Fruit fly (Drosophila melanogaster) whole organism, embryonic: ENCODE measurements around the gene CG12511.

Experiments used
- CG13287 ChIP-seq: fragments of 200-800 bp; sonication (Bioruptor generic); IDR thresholded peaks from 2 replicates; pipeline ENCODE4 v1.3.6; 2022; ENCODE audit warnings: missing biosample characterization, missing genetic modification characterization; ENCODE audit not compliant: partially characterized antibody
- CG13775 ChIP-seq: fragments of 200-800 bp; sonication (Bioruptor generic); optimal IDR thresholded peaks from 3 replicates; lab custom pipeline; 2017; ENCODE audit warnings: missing biosample characterization, mild to moderate bottlenecking, missing genetic modification characterization
- CG14014 ChIP-seq: fragments of 200-800 bp; sonication (Bioruptor generic); IDR thresholded peaks from 2 replicates; pipeline ENCODE4 v1.3.6; 2022; ENCODE audit warnings: missing biosample characterization, missing genetic modification characterization
- CG14860 ChIP-seq: fragments of 200-800 bp; sonication (Bioruptor generic); IDR thresholded peaks from 3 replicates; pipeline ENCODE4 v1.3.6; 2022; ENCODE audit warnings: missing biosample characterization, missing genetic modification characterization; ENCODE audit not compliant: partially characterized antibody
- CG15269 ChIP-seq: fragments of 200-800 bp; sonication (Bioruptor generic); optimal IDR thresholded peaks from 2 replicates; lab custom pipeline; 2018; ENCODE audit warnings: missing biosample characterization, mild to moderate bottlenecking, missing genetic modification characterization, moderate library complexity
- CG16813 ChIP-seq: fragments of 200-800 bp; sonication (Bioruptor generic); IDR thresholded peaks from 3 replicates; pipeline ENCODE4 v1.3.6; 2022; ENCODE audit warnings: missing biosample characterization, missing genetic modification characterization; ENCODE audit not compliant: partially characterized antibody
- CG16815 ChIP-seq: fragments of 200-800 bp; sonication (Bioruptor generic); optimal IDR thresholded peaks from 3 replicates; lab custom pipeline; 2017; ENCODE audit warnings: missing biosample characterization, mild to moderate bottlenecking, missing genetic modification characterization
- CG17186 ChIP-seq: fragments of 200-800 bp; sonication (Bioruptor generic); optimal IDR thresholded peaks from 3 replicates; lab custom pipeline; 2017; ENCODE audit warnings: missing biosample characterization, missing genetic modification reagents, missing genetic modification characterization
- CG2875 ChIP-seq: fragments of 200-800 bp; sonication (Bioruptor generic); optimal IDR thresholded peaks from 2 replicates; lab custom pipeline; 2017; ENCODE audit warnings: missing biosample characterization, mild to moderate bottlenecking, missing genetic modification characterization, missing genetic modification reagents
- CG2889 ChIP-seq: fragments of 200-800 bp; sonication (Bioruptor generic); IDR thresholded peaks from 3 replicates; pipeline ENCODE4 v1.3.6; 2022; ENCODE audit warnings: missing biosample characterization, missing genetic modification characterization
- CG31365 ChIP-seq: fragments of 200-800 bp; sonication (Bioruptor generic); optimal IDR thresholded peaks from 2 replicates; lab custom pipeline; 2018; ENCODE audit warnings: missing biosample characterization, mild to moderate bottlenecking, missing genetic modification characterization
- CG31388 ChIP-seq: fragments of 200-800 bp; sonication (Bioruptor generic); optimal IDR thresholded peaks from 2 replicates; lab custom pipeline; 2016; ENCODE audit warnings: missing biosample characterization, missing genetic modification characterization
- CG31441 ChIP-seq: fragments of 200-800 bp; sonication (Bioruptor generic); IDR thresholded peaks from 2 replicates; pipeline ENCODE4 v1.3.6; 2022; ENCODE audit warnings: missing biosample characterization, missing genetic modification characterization
- CG32532 ChIP-seq: fragments of 200-800 bp; sonication (Bioruptor generic); IDR thresholded peaks from 2 replicates; pipeline ENCODE4 v1.3.6; 2022; ENCODE audit warnings: missing biosample characterization, missing genetic modification characterization
- CG32772 ChIP-seq: fragments of 200-800 bp; sonication (Bioruptor generic); IDR thresholded peaks from 2 replicates; pipeline ENCODE4 v1.3.6; 2022; ENCODE audit warnings: missing biosample characterization, missing genetic modification characterization
- CG3847 ChIP-seq: fragments of 200-800 bp; sonication (Bioruptor generic); IDR thresholded peaks from 2 replicates; pipeline ENCODE4 v1.3.6; 2022; ENCODE audit warnings: missing biosample characterization, missing genetic modification characterization
- CG4424 ChIP-seq: fragments of 200-800 bp; sonication (Bioruptor generic); optimal IDR thresholded peaks from 3 replicates; lab custom pipeline; 2016; ENCODE audit warnings: missing biosample characterization, missing genetic modification characterization
- CG4730 ChIP-seq: fragments of 200-800 bp; sonication (Bioruptor generic); IDR thresholded peaks from 2 replicates; pipeline ENCODE4 v1.3.6; 2022; ENCODE audit warnings: missing biosample characterization, missing genetic modification characterization
- CG7745 ChIP-seq: fragments of 200-800 bp; sonication (Bioruptor generic); optimal IDR thresholded peaks from 2 replicates; lab custom pipeline; 2018; ENCODE audit warnings: missing biosample characterization, mild to moderate bottlenecking, missing genetic modification characterization, moderate library complexity
- CG8478 ChIP-seq: fragments of >200 bp; optimal IDR thresholded peaks from 2 replicates; lab custom pipeline; 2018
- D19B ChIP-seq: fragments of 200-800 bp; sonication (Bioruptor generic); optimal IDR thresholded peaks from 2 replicates; lab custom pipeline; 2017; ENCODE audit warnings: missing biosample characterization, mild to moderate bottlenecking, missing genetic modification characterization
- Deaf1 ChIP-seq: fragments of 200-800 bp; optimal IDR thresholded peaks from 3 replicates; lab custom pipeline; 2019; ENCODE audit warnings: missing biosample characterization, mild to moderate bottlenecking, missing genetic modification characterization, moderate library complexity
- Elba2 ChIP-seq: fragments of 200-800 bp; sonication (Bioruptor generic); optimal IDR thresholded peaks from 3 replicates; lab custom pipeline; 2016; ENCODE audit warnings: missing biosample characterization, missing genetic modification characterization
- HLH54F ChIP-seq: fragments of 200-800 bp; sonication (Bioruptor generic); optimal IDR thresholded peaks from 3 replicates; lab custom pipeline; 2016; ENCODE audit warnings: missing biosample characterization, missing genetic modification characterization
- Hr39 ChIP-seq: fragments of >200 bp; optimal IDR thresholded peaks from 2 replicates; lab custom pipeline; 2017
- Jarid2 ChIP-seq: fragments of 200-800 bp; sonication (Bioruptor generic); optimal IDR thresholded peaks from 3 replicates; lab custom pipeline; 2017; ENCODE audit warnings: mild to moderate bottlenecking, missing biosample characterization, missing genetic modification reagents, missing genetic modification characterization
- Meics ChIP-seq: fragments of 200-800 bp; sonication (Bioruptor generic); optimal IDR thresholded peaks from 2 replicates; lab custom pipeline; 2017; ENCODE audit warnings: missing biosample characterization, mild to moderate bottlenecking, missing genetic modification characterization
- NK7.1 ChIP-seq: fragments of 200-800 bp; sonication (Bioruptor generic); optimal IDR thresholded peaks from 3 replicates; lab custom pipeline; 2016; ENCODE audit warnings: missing biosample characterization, missing genetic modification characterization
- Nf-YB ChIP-seq: fragments of 200-800 bp; sonication (Bioruptor generic); optimal IDR thresholded peaks from 3 replicates; lab custom pipeline; 2019; ENCODE audit warnings: missing biosample characterization, mild to moderate bottlenecking, missing genetic modification characterization, moderate library complexity
- Oaz ChIP-seq: fragments of 200-800 bp; sonication (Bioruptor generic); IDR thresholded peaks from 2 replicates; pipeline ENCODE4 v1.3.6; 2022; ENCODE audit warnings: missing biosample characterization, missing genetic modification characterization
- Tbp ChIP-seq: fragments of >200 bp; optimal IDR thresholded peaks from 2 replicates; lab custom pipeline; 2018; ENCODE audit warnings: missing biosample characterization, missing genetic modification characterization
- Trl ChIP-seq, 3 experiments: fragments of >200 bp in 2 of 3; fragments of 200-800 bp in 1 of 3; sonication (Bioruptor generic) in 1 of 3; optimal IDR thresholded peaks; 2 replicates in 1 of 3; 3 replicates in 2 of 3; lab custom pipeline; 2016 to 2017; ENCODE audit warnings: missing biosample characterization in 1 of 3, missing genetic modification characterization in 1 of 3
- abd-A ChIP-seq: fragments of 200-800 bp; sonication (Bioruptor generic); optimal IDR thresholded peaks from 3 replicates; lab custom pipeline; 2019; ENCODE audit warnings: missing biosample characterization, mild to moderate bottlenecking, missing genetic modification characterization, moderate library complexity
- ap ChIP-seq: fragments of 200-800 bp; sonication (Bioruptor generic); IDR thresholded peaks from 2 replicates; pipeline ENCODE4 v1.3.6; 2022; ENCODE audit warnings: missing biosample characterization, missing genetic modification characterization
- chm ChIP-seq: fragments of 200-800 bp; sonication (Bioruptor generic); IDR thresholded peaks from 2 replicates; pipeline ENCODE4 v1.3.6; 2022; ENCODE audit warnings: missing biosample characterization, missing genetic modification characterization
- dimm ChIP-seq: fragments of 200-800 bp; sonication (Bioruptor generic); IDR thresholded peaks from 2 replicates; pipeline ENCODE4 v1.3.6; 2022; ENCODE audit warnings: missing biosample characterization, missing genetic modification characterization
- dm ChIP-seq: fragments of 200-800 bp; sonication (Bioruptor generic); optimal IDR thresholded peaks from 3 replicates; lab custom pipeline; 2016; ENCODE audit warnings: missing biosample characterization, missing genetic modification characterization
- fd102C ChIP-seq: fragments of 200-800 bp; sonication (Bioruptor generic); optimal IDR thresholded peaks from 2 replicates; lab custom pipeline; 2018; ENCODE audit warnings: missing biosample characterization, mild to moderate bottlenecking, missing genetic modification characterization, moderate library complexity
- gro ChIP-seq: fragments of 200-800 bp; sonication (Bioruptor generic); optimal IDR thresholded peaks from 2 replicates; lab custom pipeline; 2016; ENCODE audit warnings: missing biosample characterization, missing genetic modification characterization
- jing ChIP-seq: fragments of 200-800 bp; sonication (Bioruptor generic); optimal IDR thresholded peaks from 2 replicates; lab custom pipeline; 2018; ENCODE audit warnings: missing biosample characterization, mild to moderate bottlenecking, missing genetic modification characterization
- lov ChIP-seq, 2 experiments: fragments of 200-800 bp in 1 of 2; fragments of >200 bp in 1 of 2; sonication (Bioruptor generic) in 1 of 2; IDR thresholded peaks in 1 of 2; optimal IDR thresholded peaks in 1 of 2; 2 replicates in 1 of 2; 3 replicates in 1 of 2; pipeline versions ENCODE4 v1.3.6 to Lab custom; 2017 to 2022; ENCODE audit warnings: missing biosample characterization in 1 of 2, missing genetic modification characterization in 1 of 2
- nau ChIP-seq: fragments of 200-800 bp; sonication (Bioruptor generic); optimal IDR thresholded peaks from 3 replicates; lab custom pipeline; 2017; ENCODE audit warnings: missing biosample characterization, mild to moderate bottlenecking, missing genetic modification characterization, missing genetic modification reagents
- pan ChIP-seq, 4 experiments: fragments of >200 bp in 3 of 4; fragments of 200-800 bp in 1 of 4; sonication (Bioruptor generic) in 1 of 4; optimal IDR thresholded peaks in 3 of 4; IDR thresholded peaks in 1 of 4; 2 replicates each; pipeline versions ENCODE4 v1.3.6 to Lab custom; 2017 to 2022; ENCODE audit warnings: missing biosample characterization in 2 of 4, missing genetic modification characterization in 2 of 4, mixed read lengths in 1 of 4
- pfk ChIP-seq: fragments of 200-800 bp; sonication (Bioruptor generic); optimal IDR thresholded peaks from 2 replicates; lab custom pipeline; 2018; ENCODE audit warnings: missing biosample characterization, mild to moderate bottlenecking, missing genetic modification characterization, moderate library complexity
- row ChIP-seq: fragments of 200-800 bp; sonication (Bioruptor generic); IDR thresholded peaks from 3 replicates; pipeline ENCODE4 v1.3.6; 2022; ENCODE audit warnings: missing biosample characterization, missing genetic modification characterization
- salm ChIP-seq: fragments of 200-800 bp; sonication (Bioruptor generic); optimal IDR thresholded peaks from 2 replicates; lab custom pipeline; 2018; ENCODE audit warnings: missing biosample characterization, mild to moderate bottlenecking, missing genetic modification characterization
- schlank ChIP-seq: fragments of 200-800 bp; sonication (Bioruptor generic); optimal IDR thresholded peaks from 2 replicates; lab custom pipeline; 2018; ENCODE audit warnings: missing biosample characterization, mild to moderate bottlenecking, missing genetic modification characterization
- wdn ChIP-seq: fragments of 200-800 bp; sonication (Bioruptor generic); IDR thresholded peaks from 2 replicates; pipeline ENCODE4 v1.3.6; 2022; ENCODE audit warnings: missing biosample characterization, missing genetic modification characterization

The CG12511 gene

DNA sequence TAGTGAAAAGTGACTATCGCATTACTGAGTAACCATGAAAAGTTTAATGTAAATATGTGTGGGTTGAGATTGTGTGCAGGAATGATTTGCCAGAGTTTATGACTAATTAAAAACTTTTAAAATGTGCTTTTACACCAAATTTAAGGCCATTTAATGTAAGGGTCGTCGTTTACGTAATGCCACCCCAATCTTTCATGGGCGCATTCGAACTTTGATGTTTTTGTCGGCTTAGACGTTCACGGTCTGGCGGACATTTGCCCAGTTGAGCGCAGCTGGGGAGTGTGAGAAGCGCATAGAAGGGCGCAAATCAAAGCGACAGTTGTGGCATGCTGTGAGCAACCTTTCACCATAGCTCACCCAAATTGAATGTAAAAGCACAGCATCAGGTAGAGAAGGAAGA is at the start of gene CG12511:
TSS of gene CG12511 (plus strand) at position 301 of the 400 bp plus-strand sequence.
- TF ChIP-seq chm (GFP tag; lab: Robert Waterston, UW) (no peak), CG14860 (no peak), row (GFP tag; lab: Robert Waterston, UW) (no peak), pfk (GFP tag; lab: Kevin White, UChicago) (no peak)
- TF ChIP-seq, all 482 proteins: peak for 0

DNA sequence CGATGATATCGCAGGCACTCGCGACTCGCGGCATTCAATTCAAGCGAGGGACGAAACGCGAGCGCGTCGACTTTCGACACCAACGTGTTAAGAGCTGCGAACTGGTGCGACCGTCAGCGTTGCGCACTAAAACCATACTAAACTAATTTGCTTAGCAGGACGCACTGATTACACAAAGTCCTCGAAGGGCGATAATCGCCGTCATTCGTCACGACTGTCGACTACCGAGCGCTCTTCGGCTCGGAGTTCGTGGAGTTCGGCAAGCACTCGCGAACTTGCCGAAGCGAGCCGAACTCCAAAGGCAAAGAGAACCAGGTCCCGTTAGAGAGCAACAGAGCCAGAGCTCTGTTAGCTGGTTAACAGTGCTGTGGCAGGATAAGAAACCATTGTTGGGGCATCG is 20.0 kb upstream of the CG12511 start, which contains the start of gene DIP-theta:
TSS of gene DIP-theta (minus strand) at position 146 of the 400 bp plus-strand sequence.
- TF ChIP-seq D19B (GFP tag; lab: Kevin White, UChicago), result no peak
- no peak for TF ChIP-seq CG17186
- TF ChIP-seq CG14014 (GFP tag; lab: Robert Waterston, UW), result 0 out of 2 replicates have a peak, but pooled peaks have one; percentile 9
- no peak for TF ChIP-seq salm (tag; lab: Kevin White, UChicago)
- no peak for TF ChIP-seq HLH54F (GFP tag; lab: Kevin White, UChicago)
- TF ChIP-seq CG3847 (GFP tag; lab: Robert Waterston, UW), result no peak
- peak; percentile 10 for TF ChIP-seq fd102C
- TF ChIP-seq wdn, result no peak
- no peak for TF ChIP-seq dm (GFP tag; lab: Kevin White, UChicago)
- TF ChIP-seq CG4730, result no peak
- TF ChIP-seq CG32532 (GFP tag; lab: Robert Waterston, UW), result 0 out of 2 replicates have a peak, but pooled peaks have one; percentile 26
- no peak for TF ChIP-seq NK7.1
- TF ChIP-seq CG13775 (GFP tag; lab: Kevin White, UChicago), result no peak
- TF ChIP-seq CG31441, result no peak
- TF ChIP-seq dimm (GFP tag; lab: Robert Waterston, UW), result no peak
- TF ChIP-seq schlank (tag; lab: Kevin White, UChicago), result no peak
- no peak for TF ChIP-seq pan (optimal IDR thresholded peaks at IDR 0.05; lab: Kevin White, UChicago)
- TF ChIP-seq pan (GFP tag; optimal IDR thresholded peaks at IDR 0.05 in 1 of 2, IDR thresholded peaks at IDR 0.05 in 1 of 2), result no peak
- no peak for TF ChIP-seq ap (GFP tag; lab: Robert Waterston, UW)
- peak; percentile 19; the same call in 1 of the 2 replicates for TF ChIP-seq CG13287 (GFP tag; lab: Robert Waterston, UW)
- no peak for TF ChIP-seq CG31388 (GFP tag; lab: Kevin White, UChicago)
- no peak for TF ChIP-seq CG2889 (GFP tag; lab: Robert Waterston, UW)
- TF ChIP-seq nau (GFP tag; lab: Kevin White, UChicago), result no peak
- no peak for TF ChIP-seq Elba2 (GFP tag; lab: Kevin White, UChicago)
- TF ChIP-seq CG32772 (GFP tag; lab: Robert Waterston, UW), result no peak
- no peak for TF ChIP-seq CG2875
- no peak for TF ChIP-seq CG4424
- TF ChIP-seq Trl (optimal IDR thresholded peaks at IDR 0.05; lab: Kevin White, UChicago), result peak in 1 of 2 experiments; percentile 4
- TF ChIP-seq Trl (GFP tag; optimal IDR thresholded peaks at IDR 0.05; lab: Kevin White, UChicago), result no peak
- no peak for TF ChIP-seq CG8478
- TF ChIP-seq lov (optimal IDR thresholded peaks at IDR 0.05; lab: Kevin White, UChicago), result no peak
- no peak for TF ChIP-seq lov (GFP tag; IDR thresholded peaks at IDR 0.05; lab: Robert Waterston, UW)
- no peak for TF ChIP-seq CG16815 (GFP tag; lab: Kevin White, UChicago)
- TF ChIP-seq Oaz (GFP tag; lab: Robert Waterston, UW), result no peak
- TF ChIP-seq Hr39 (lab: Kevin White, UChicago), result no peak
- no peak for TF ChIP-seq CG7745 (tag; lab: Kevin White, UChicago)
- peak; percentile 7 for TF ChIP-seq Meics (GFP tag; lab: Kevin White, UChicago)
- TF ChIP-seq gro, result no peak
- TF ChIP-seq Tbp (GFP tag; lab: Kevin White, UChicago), result no peak
- TF ChIP-seq abd-A (tag; lab: Kevin White, UChicago), result peak; percentile 84
- peak; percentile 47 for TF ChIP-seq jing
- TF ChIP-seq Nf-YB (GFP tag; lab: Kevin White, UChicago), result no peak
- peak; percentile 99 for TF ChIP-seq Deaf1 (tag; lab: Kevin White, UChicago)
- peak; percentile 57 for TF ChIP-seq Jarid2 (GFP tag; lab: Kevin White, UChicago)
- no peak for TF ChIP-seq CG15269 (tag; lab: Kevin White, UChicago)
- no peak for TF ChIP-seq CG31365 (tag; lab: Kevin White, UChicago)
- no peak for TF ChIP-seq CG16813 (GFP tag; lab: Robert Waterston, UW)
